Fruit fly (Drosophila melanogaster) whole organism, adult: ENCODE measurements around the gene CG18304.

Experiments used
- CG11617 ChIP-seq: fragments of 200-800 bp; sonication (Bioruptor generic); optimal IDR thresholded peaks from 2 replicates; lab custom pipeline; 2017; ENCODE audit warnings: mild to moderate bottlenecking, missing biosample characterization, missing genetic modification reagents, missing genetic modification characterization
- CG1620 ChIP-seq: fragments of 200-800 bp; sonication (Bioruptor generic); optimal IDR thresholded peaks from 2 replicates; lab custom pipeline; 2016; ENCODE audit warnings: missing biosample characterization, missing genetic modification characterization
- CG33017 ChIP-seq: fragments of 200-800 bp; sonication (Bioruptor generic); optimal IDR thresholded peaks from 2 replicates; lab custom pipeline; 2018; ENCODE audit warnings: missing biosample characterization, mild to moderate bottlenecking, missing genetic modification characterization, moderate library complexity
- CG5204 ChIP-seq: fragments of 200-800 bp; sonication (Bioruptor generic); optimal IDR thresholded peaks from 2 replicates; lab custom pipeline; 2016; ENCODE audit warnings: missing biosample characterization, missing genetic modification characterization
- CG7101 ChIP-seq: fragments of 200-800 bp; sonication (Bioruptor generic); optimal IDR thresholded peaks from 2 replicates; lab custom pipeline; 2018; ENCODE audit warnings: missing biosample characterization, mild to moderate bottlenecking, missing genetic modification characterization, moderate library complexity
- Hr96 ChIP-seq: fragments of 200-800 bp; sonication (Bioruptor generic); optimal IDR thresholded peaks from 2 replicates; lab custom pipeline; 2016; ENCODE audit warnings: missing biosample characterization, missing genetic modification characterization
- Mnt ChIP-seq: fragments of 200-800 bp; sonication (Bioruptor generic); optimal IDR thresholded peaks from 2 replicates; lab custom pipeline; 2016; ENCODE audit warnings: missing biosample characterization, mild to moderate bottlenecking, missing genetic modification characterization
- cnc ChIP-seq, 2 experiments: fragments of >200 bp; optimal IDR thresholded peaks; 2 replicates each; lab custom pipeline; 2017

DNA sequence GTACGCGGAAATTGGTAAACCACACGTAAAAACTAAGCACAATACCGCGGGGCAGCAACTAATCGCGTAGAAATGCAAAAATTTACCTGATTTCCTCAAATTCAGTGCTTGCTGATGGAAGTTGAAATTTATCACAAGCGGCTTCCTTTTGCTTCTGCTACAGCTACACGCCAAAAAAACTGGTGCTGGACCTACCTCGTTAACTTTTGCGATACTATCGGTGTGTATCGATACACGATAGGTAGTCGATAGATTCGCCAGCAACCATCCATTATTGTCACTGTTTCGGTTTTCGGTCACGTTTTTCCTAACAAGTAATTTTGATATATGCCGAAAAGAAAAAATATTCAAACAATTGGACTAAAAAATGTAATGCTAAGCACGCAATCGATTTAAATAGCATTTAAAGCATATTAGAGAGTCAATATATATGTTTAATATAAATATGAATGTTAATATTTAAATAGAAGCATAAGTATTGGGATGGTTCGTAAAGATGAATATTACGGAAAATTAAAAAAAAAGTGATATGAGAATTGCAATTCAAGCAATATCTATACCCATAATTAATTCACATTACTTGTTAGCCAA, 24.9 kb upstream of the CG18304 start, which contains the start of gene Sumo:
- TF ChIP-seq Mnt (peak; percentile 37), CG7101 (tag; lab: Kevin White, UChicago) (no peak), CG33017 (tag; lab: Kevin White, UChicago) (no peak), CG11617 (no peak), cnc (optimal IDR thresholded peaks at IDR 0.05; lab: Kevin White, UChicago) (no peak), Hr96 (GFP tag; lab: Kevin White, UChicago) (peak; percentile 72), CG5204 (no peak), CG1620 (GFP tag; lab: Kevin White, UChicago) (no peak)
